Worm (Caenorhabditis elegans) whole organism, late embryonic: ENCODE measurements around the gene sshk-1.

Source experiments
- C38D4.7 ChIP-seq: fragments of 200-800 bp; sonication (Bioruptor generic); optimal IDR thresholded peaks from 2 replicates; lab custom pipeline; 2018; ENCODE audit warnings: mild to moderate bottlenecking, missing genetic modification characterization, moderate library complexity, missing compliant biosample characterization
- F13H6.1 ChIP-seq: sonication (generic microtip); optimal IDR thresholded peaks from 2 replicates; lab custom pipeline; 2016; ENCODE audit warnings: missing genetic modification characterization, missing compliant biosample characterization
- K02D7.2 ChIP-seq: sonication (generic microtip); optimal IDR thresholded peaks from 2 replicates; lab custom pipeline; 2017; ENCODE audit warnings: mild to moderate bottlenecking, missing genetic modification characterization, missing compliant biosample characterization
- T23F11.4 ChIP-seq: fragments of 200-800 bp; sonication (Bioruptor generic); optimal IDR thresholded peaks from 2 replicates; lab custom pipeline; 2018; ENCODE audit warnings: mild to moderate bottlenecking, missing genetic modification characterization, missing compliant biosample characterization
- Y22D7AL.16 ChIP-seq: sonication (generic microtip); optimal IDR thresholded peaks from 2 replicates; lab custom pipeline; 2016; ENCODE audit warnings: missing genetic modification characterization, missing compliant biosample characterization
- ahr-1 ChIP-seq: sonication (generic microtip); optimal IDR thresholded peaks from 2 replicates; lab custom pipeline; 2016; ENCODE audit warnings: missing genetic modification characterization, missing compliant biosample characterization
- ceh-18 ChIP-seq: sonication (generic microtip); optimal IDR thresholded peaks from 2 replicates; lab custom pipeline; 2016; ENCODE audit warnings: missing genetic modification characterization, missing compliant biosample characterization
- ceh-2 ChIP-seq: sonication (generic microtip); optimal IDR thresholded peaks from 2 replicates; lab custom pipeline; 2016; ENCODE audit warnings: missing genotype, missing genetic modification characterization, missing compliant biosample characterization
- ceh-24 ChIP-seq: sonication (generic microtip); optimal IDR thresholded peaks from 2 replicates; lab custom pipeline; 2016; ENCODE audit warnings: mild to moderate bottlenecking, missing genetic modification characterization, missing compliant biosample characterization
- ceh-30 ChIP-seq: fragments of 150-350 bp; optimal IDR thresholded peaks from 2 replicates; lab custom pipeline; 2014; ENCODE audit warnings: missing biosample characterization, missing genetic modification characterization
- ceh-31 ChIP-seq: sonication (generic microtip); optimal IDR thresholded peaks from 2 replicates; lab custom pipeline; 2016; ENCODE audit warnings: missing genetic modification characterization, missing compliant biosample characterization
- ceh-34 ChIP-seq: sonication (generic microtip); optimal IDR thresholded peaks from 2 replicates; lab custom pipeline; 2016; ENCODE audit warnings: mild to moderate bottlenecking, missing genetic modification characterization, missing compliant biosample characterization
- ceh-45 ChIP-seq: fragments of 200-800 bp; sonication (Bioruptor generic); IDR thresholded peaks from 2 replicates; pipeline ENCODE4 v1.3.6; 2022; ENCODE audit warnings: missing genetic modification reagents, missing genetic modification characterization, missing compliant biosample characterization
- ceh-48 ChIP-seq: sonication (generic microtip); optimal IDR thresholded peaks from 2 replicates; lab custom pipeline; 2016; ENCODE audit warnings: missing genetic modification characterization, inconsistent platforms, missing compliant biosample characterization
- ceh-6 ChIP-seq: fragments of 200-800 bp; sonication (Bioruptor generic); optimal IDR thresholded peaks from 2 replicates; lab custom pipeline; 2018; ENCODE audit warnings: mild to moderate bottlenecking, missing genetic modification characterization, missing compliant biosample characterization
- ceh-9 ChIP-seq: sonication (generic microtip); optimal IDR thresholded peaks from 2 replicates; lab custom pipeline; 2016; ENCODE audit warnings: mild to moderate bottlenecking, missing genetic modification characterization, inconsistent platforms, missing compliant biosample characterization
- che-1 ChIP-seq: sonication (generic microtip); optimal IDR thresholded peaks from 2 replicates; lab custom pipeline; 2016; ENCODE audit warnings: mild to moderate bottlenecking, missing genetic modification characterization, missing compliant biosample characterization
- elt-4 ChIP-seq: sonication (generic microtip); optimal IDR thresholded peaks from 2 replicates; lab custom pipeline; 2016; ENCODE audit warnings: missing genetic modification characterization, missing compliant biosample characterization
- fax-1 ChIP-seq: sonication (generic microtip); optimal IDR thresholded peaks from 2 replicates; lab custom pipeline; 2016; ENCODE audit warnings: missing genotype, missing genetic modification characterization, missing compliant biosample characterization
- fkh-10 ChIP-seq: fragments of 150-350 bp; optimal IDR thresholded peaks from 2 replicates; lab custom pipeline; 2014; ENCODE audit warnings: missing biosample characterization, missing genetic modification reagents, missing genetic modification characterization
- hlh-15 ChIP-seq: sonication (generic microtip); optimal IDR thresholded peaks from 2 replicates; lab custom pipeline; 2016; ENCODE audit warnings: missing genetic modification characterization, missing compliant biosample characterization
- hlh-30 ChIP-seq: sonication (generic microtip); optimal IDR thresholded peaks from 2 replicates; lab custom pipeline; 2017; ENCODE audit warnings: antibody characterized with exemption, missing genetic modification characterization, missing compliant biosample characterization; ENCODE audit not compliant: insufficient read depth
- hlh-6 ChIP-seq: sonication (generic microtip); optimal IDR thresholded peaks from 2 replicates; lab custom pipeline; 2016; ENCODE audit warnings: missing genotype, missing genetic modification characterization, missing compliant biosample characterization
- hlh-8 ChIP-seq: sonication (generic microtip); optimal IDR thresholded peaks from 2 replicates; lab custom pipeline; 2016; ENCODE audit warnings: missing genotype, missing genetic modification characterization, missing compliant biosample characterization
- lim-6 ChIP-seq: sonication (generic microtip); optimal IDR thresholded peaks from 2 replicates; lab custom pipeline; 2016; ENCODE audit warnings: missing genetic modification characterization, missing compliant biosample characterization
- mec-3 ChIP-seq: sonication (generic microtip); optimal IDR thresholded peaks from 2 replicates; lab custom pipeline; 2016; ENCODE audit warnings: borderline replicate concordance, missing genetic modification characterization, missing compliant biosample characterization
- nfya-1 ChIP-seq: sonication (generic microtip); optimal IDR thresholded peaks from 2 replicates; lab custom pipeline; 2017; ENCODE audit warnings: missing genetic modification characterization, mild to moderate bottlenecking, missing compliant biosample characterization, antibody characterized with exemption, moderate library complexity
- nhr-11 ChIP-seq: fragments of 150-350 bp; optimal IDR thresholded peaks from 2 replicates; lab custom pipeline; 2014; ENCODE audit warnings: missing biosample characterization, missing genetic modification characterization
- nhr-232 ChIP-seq: sonication (generic microtip); optimal IDR thresholded peaks from 2 replicates; lab custom pipeline; 2016; ENCODE audit warnings: missing genetic modification characterization, missing compliant biosample characterization
- npax-4 ChIP-seq: sonication (generic microtip); optimal IDR thresholded peaks from 2 replicates; lab custom pipeline; 2016; ENCODE audit warnings: missing genetic modification characterization, missing compliant biosample characterization
- pax-1 ChIP-seq: fragments of 150-350 bp; optimal IDR thresholded peaks from 2 replicates; lab custom pipeline; 2014; ENCODE audit warnings: missing biosample characterization, missing genetic modification characterization
- pha-2 ChIP-seq: sonication (generic microtip); optimal IDR thresholded peaks from 2 replicates; lab custom pipeline; 2017; ENCODE audit warnings: mild to moderate bottlenecking, missing genetic modification characterization, missing compliant biosample characterization
- pqm-1 ChIP-seq: sonication (generic microtip); optimal IDR thresholded peaks from 2 replicates; lab custom pipeline; 2016; ENCODE audit warnings: missing genetic modification characterization, missing compliant biosample characterization
- pros-1 ChIP-seq: fragments of 150-350 bp; optimal IDR thresholded peaks from 2 replicates; lab custom pipeline; 2014; ENCODE audit warnings: missing biosample characterization, missing genetic modification reagents, missing genetic modification characterization
- ref-2 ChIP-seq: sonication (generic microtip); optimal IDR thresholded peaks from 2 replicates; lab custom pipeline; 2016; ENCODE audit warnings: missing genetic modification characterization, missing compliant biosample characterization
- sdc-2 ChIP-seq: sonication (generic microtip); optimal IDR thresholded peaks from 2 replicates; lab custom pipeline; 2016; ENCODE audit warnings: missing genotype, missing genetic modification characterization, missing compliant biosample characterization
- sox-4 ChIP-seq: sonication (generic microtip); optimal IDR thresholded peaks from 2 replicates; lab custom pipeline; 2017; ENCODE audit warnings: mild to moderate bottlenecking, missing genetic modification characterization, inconsistent platforms, missing compliant biosample characterization
- syd-9 ChIP-seq: sonication (generic microtip); optimal IDR thresholded peaks from 2 replicates; lab custom pipeline; 2016; ENCODE audit warnings: mild to moderate bottlenecking, missing genetic modification characterization, moderate library complexity, missing compliant biosample characterization
- tbx-2 ChIP-seq: sonication (generic microtip); optimal IDR thresholded peaks from 2 replicates; lab custom pipeline; 2016; ENCODE audit warnings: missing genetic modification characterization, missing compliant biosample characterization
- tbx-7 ChIP-seq: sonication (generic microtip); optimal IDR thresholded peaks from 2 replicates; lab custom pipeline; 2016; ENCODE audit warnings: missing genotype, missing genetic modification characterization, missing compliant biosample characterization
- ttx-3 ChIP-seq: sonication (generic microtip); optimal IDR thresholded peaks from 2 replicates; lab custom pipeline; 2016; ENCODE audit warnings: missing genetic modification reagents, missing genetic modification characterization, missing compliant biosample characterization
- unc-42 ChIP-seq: sonication (generic microtip); optimal IDR thresholded peaks from 2 replicates; lab custom pipeline; 2016; ENCODE audit warnings: missing genotype, missing genetic modification characterization, missing compliant biosample characterization
- unc-55 ChIP-seq: sonication (generic microtip); optimal IDR thresholded peaks from 2 replicates; lab custom pipeline; 2017; ENCODE audit warnings: missing biosample characterization, missing genetic modification reagents, missing genetic modification characterization
- zip-5 ChIP-seq: sonication (generic microtip); optimal IDR thresholded peaks from 2 replicates; lab custom pipeline; 2016; ENCODE audit warnings: missing genetic modification characterization, missing compliant biosample characterization

Gene sshk-1

DNA sequence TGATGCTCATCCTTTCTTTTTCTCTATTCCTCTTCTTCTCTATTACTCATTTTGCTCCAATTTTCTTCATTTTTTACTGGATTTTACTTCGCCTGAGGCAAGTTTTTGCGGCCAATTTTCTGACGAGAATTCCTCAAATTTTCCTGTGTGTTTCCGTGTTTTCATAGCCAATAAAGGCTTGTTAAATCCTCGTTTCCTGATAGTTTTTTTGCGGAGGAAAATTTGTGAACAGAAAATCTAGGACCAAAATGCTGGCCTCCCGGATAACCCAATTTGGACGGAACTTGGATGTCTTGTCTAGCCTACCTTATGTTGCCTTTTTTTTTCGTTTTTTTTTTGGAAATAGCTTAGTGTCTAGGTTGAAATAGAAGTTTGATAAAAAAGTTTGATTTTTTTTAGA, 2.3 kb upstream of the sshk-1 start:
- TF ChIP-seq hlh-8 (tag; lab: Kevin White, UChicago) (no peak), hlh-15 (tag; lab: Kevin White, UChicago) (no peak), pros-1 (no peak), sdc-2 (no peak), unc-42 (peak; percentile 18), lim-6 (tag; lab: Kevin White, UChicago) (no peak), ceh-30 (tag; lab: Kevin White, UChicago) (no peak), ceh-34 (tag; lab: Kevin White, UChicago) (no peak)

DNA sequence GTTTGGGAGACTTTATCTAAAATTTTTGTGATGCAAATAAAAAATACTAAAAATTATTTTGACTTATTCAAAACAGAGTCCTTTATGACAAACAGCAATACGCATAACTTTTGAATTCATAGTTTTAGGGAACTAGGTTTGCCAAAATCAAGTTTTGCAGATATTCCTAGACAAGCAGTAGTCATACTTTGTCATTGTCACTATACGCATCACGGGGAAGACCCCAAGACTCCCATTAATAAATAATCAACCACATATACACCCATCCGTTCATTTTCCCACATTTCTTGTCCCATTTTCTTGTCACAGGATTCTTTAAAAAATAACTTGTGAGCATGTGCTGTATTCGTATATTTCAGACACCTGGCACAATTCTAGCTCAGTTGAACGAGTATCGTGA, 1.5 kb upstream of the sshk-1 start, which contains the start of gene Y44A6D.7:
TSS of gene Y44A6D.7 (plus strand) at position 301 of the 400 bp plus-strand sequence.
- TF ChIP-seq hlh-6 = no peak
- no peak for TF ChIP-seq pha-2
- no peak for TF ChIP-seq ceh-24
- TF ChIP-seq ceh-48 (tag; lab: Kevin White, UChicago) = no peak
- TF ChIP-seq pqm-1 (tag; lab: Kevin White, UChicago) = no peak
- TF ChIP-seq pax-1 (tag; lab: Kevin White, UChicago) = no peak
- TF ChIP-seq ceh-30 (tag; lab: Kevin White, UChicago) = no peak
- no peak for TF ChIP-seq ceh-18 (tag; lab: Kevin White, UChicago)
- no peak for TF ChIP-seq fkh-10
- TF ChIP-seq unc-55 = no peak
- TF ChIP-seq tbx-2 = no peak
- TF ChIP-seq ttx-3 = no peak
- TF ChIP-seq zip-5 (tag; lab: Kevin White, UChicago) = no peak

DNA sequence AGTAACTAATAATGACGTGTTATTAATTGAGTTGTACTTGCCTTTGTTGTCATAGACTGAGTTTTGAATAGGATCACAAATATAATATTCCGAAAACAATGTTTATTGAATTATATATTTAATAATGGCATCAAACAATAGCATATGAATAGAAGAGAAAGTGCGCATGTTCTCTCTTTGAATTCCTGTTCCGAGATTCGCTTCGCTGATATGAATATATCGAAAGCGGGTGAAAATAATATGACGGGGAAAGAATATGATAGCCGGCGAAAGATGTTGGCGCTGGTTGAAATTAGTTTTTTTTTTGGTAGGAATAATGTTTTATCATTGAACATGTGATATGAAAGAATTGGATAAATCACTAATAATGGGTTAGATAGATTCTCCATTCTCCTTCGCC, 4.1 kb downstream of the sshk-1 start, which contains the start of gene T03D8.6:
TSS of gene T03D8.6 (minus strand) at position 298 of the 400 bp plus-strand sequence.
- no peak for TF ChIP-seq ceh-18 (tag; lab: Kevin White, UChicago)
- no peak for TF ChIP-seq fax-1 (tag; lab: Kevin White, UChicago)
- TF ChIP-seq K02D7.2 (tag; lab: Kevin White, UChicago) = no peak
- TF ChIP-seq pqm-1 (tag; lab: Kevin White, UChicago) = no peak
- TF ChIP-seq syd-9 (tag; lab: Kevin White, UChicago) = no peak
- TF ChIP-seq ceh-2 (tag; lab: Kevin White, UChicago) = no peak
- TF ChIP-seq ref-2 (tag; lab: Kevin White, UChicago) = no peak
- no peak for TF ChIP-seq ceh-30 (tag; lab: Kevin White, UChicago)
- no peak for TF ChIP-seq pax-1 (tag; lab: Kevin White, UChicago)
- no peak for TF ChIP-seq npax-4 (tag; lab: Kevin White, UChicago)
- TF ChIP-seq sdc-2 = no peak
- no peak for TF ChIP-seq hlh-30
- no peak for TF ChIP-seq mec-3 (tag; lab: Kevin White, UChicago)
- no peak for TF ChIP-seq Y22D7AL.16 (tag; lab: Kevin White, UChicago)
- no peak for TF ChIP-seq elt-4 (tag; lab: Kevin White, UChicago)
- no peak for TF ChIP-seq F13H6.1 (tag; lab: Kevin White, UChicago)
- TF ChIP-seq tbx-7 (tag; lab: Kevin White, UChicago) = no peak
- no peak for TF ChIP-seq pha-2

DNA sequence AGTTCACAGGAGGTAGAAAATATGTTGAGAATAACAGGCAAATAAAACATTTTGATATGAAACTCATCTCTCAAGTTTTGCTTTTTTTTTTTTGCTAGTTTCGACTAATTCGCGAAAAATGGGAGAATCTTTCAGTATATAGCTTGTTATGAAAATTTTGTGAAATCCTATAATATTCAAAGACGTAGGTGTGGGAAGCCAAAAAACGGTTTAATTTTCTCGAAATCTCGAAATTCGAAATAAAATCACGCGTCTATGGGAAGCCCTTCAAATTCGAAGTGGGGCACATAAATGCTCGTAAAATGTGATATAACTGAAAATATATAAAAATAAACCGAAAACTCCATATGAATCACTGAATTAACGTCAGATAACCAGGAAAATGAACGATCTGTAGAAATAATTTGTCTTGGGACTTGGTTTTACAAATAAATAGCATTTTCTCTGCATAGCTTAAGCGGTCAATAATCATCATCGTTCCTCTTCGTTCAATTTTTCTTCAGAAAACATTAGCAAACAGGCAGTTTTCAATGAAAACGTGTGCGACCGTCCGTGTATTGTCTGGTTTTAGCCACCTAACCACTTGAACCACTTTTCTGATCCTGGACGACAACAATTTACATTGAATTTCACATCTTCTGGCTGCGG, 9.1 kb downstream of the sshk-1 start, which contains the start of the genes gcy-22 and grl-14:
TSS of gene gcy-22 (minus strand) at position 101 of the 648 bp plus-strand sequence.
TSS of gene grl-14 (plus strand) at position 598 of the 648 bp plus-strand sequence.
- no peak for TF ChIP-seq fax-1 (tag; lab: Kevin White, UChicago)
- no peak for TF ChIP-seq che-1 (tag; lab: Kevin White, UChicago)
- no peak for TF ChIP-seq mec-3 (tag; lab: Kevin White, UChicago)
- no peak for TF ChIP-seq nfya-1 (tag; lab: Kevin White, UChicago)
- no peak for TF ChIP-seq ceh-31 (tag; lab: Kevin White, UChicago)
- TF ChIP-seq ref-2 (tag; lab: Kevin White, UChicago) = no peak
- TF ChIP-seq nhr-11 (tag; lab: Kevin White, UChicago) = no peak
- no peak for TF ChIP-seq syd-9 (tag; lab: Kevin White, UChicago)
- TF ChIP-seq C38D4.7 (GFP tag; lab: Kevin White, UChicago) = no peak
- no peak for TF ChIP-seq hlh-15 (tag; lab: Kevin White, UChicago)
- no peak for TF ChIP-seq ceh-45
- TF ChIP-seq T23F11.4 (GFP tag; lab: Kevin White, UChicago) = no peak
- no peak for TF ChIP-seq ceh-9
- no peak for TF ChIP-seq ceh-6
- TF ChIP-seq sox-4 = no peak
- no peak for TF ChIP-seq ceh-24
- TF ChIP-seq nhr-232 = no peak
- TF ChIP-seq ahr-1 (tag; lab: Kevin White, UChicago) = no peak
- no peak for TF ChIP-seq tbx-2
